Fruit fly (Drosophila melanogaster) whole organism, embryonic: Measurements from ENCODE around the gene CG5715.

Experiments
- Adf1 ChIP-seq: fragments of 200-800 bp; sonication (Bioruptor generic); IDR thresholded peaks from 2 replicates; pipeline ENCODE4 v1.3.6; 2022; ENCODE audit warnings: missing biosample characterization, missing genetic modification characterization
- B-H1 ChIP-seq: fragments of 200-800 bp; sonication (Bioruptor generic); IDR thresholded peaks from 3 replicates; pipeline ENCODE4 v1.3.6; 2022; ENCODE audit warnings: missing biosample characterization, missing genetic modification characterization
- B-H2 ChIP-seq: fragments of 200-800 bp; sonication (Bioruptor generic); optimal IDR thresholded peaks from 2 replicates; lab custom pipeline; 2018; ENCODE audit warnings: missing biosample characterization, mild to moderate bottlenecking, missing genetic modification characterization
- Bgb ChIP-seq: fragments of 200-800 bp; sonication (Bioruptor generic); IDR thresholded peaks from 2 replicates; pipeline ENCODE4 v1.3.6; 2022; ENCODE audit warnings: missing biosample characterization, missing genetic modification characterization; ENCODE audit not compliant: partially characterized antibody
- Bteb2 ChIP-seq: fragments of 200-800 bp; sonication (Bioruptor generic); optimal IDR thresholded peaks from 2 replicates; lab custom pipeline; 2016; ENCODE audit warnings: missing biosample characterization, missing genetic modification characterization
- CG10431 ChIP-seq: fragments of 200-800 bp; sonication (Bioruptor generic); optimal IDR thresholded peaks from 3 replicates; lab custom pipeline; 2018; ENCODE audit warnings: missing biosample characterization, mild to moderate bottlenecking, missing genetic modification characterization
- CG10959 ChIP-seq: fragments of 200-800 bp; sonication (Bioruptor generic); IDR thresholded peaks from 2 replicates; pipeline ENCODE4 v1.3.6; 2022; ENCODE audit warnings: missing biosample characterization, missing genetic modification characterization
- CG12659 ChIP-seq: fragments of 200-800 bp; sonication (Bioruptor generic); optimal IDR thresholded peaks from 3 replicates; lab custom pipeline; 2017; ENCODE audit warnings: mild to moderate bottlenecking, missing biosample characterization, missing genetic modification reagents, missing genetic modification characterization
- CG14441 ChIP-seq: fragments of 200-800 bp; sonication (Bioruptor generic); IDR thresholded peaks from 2 replicates; pipeline ENCODE4 v1.3.6; 2022; ENCODE audit warnings: missing biosample characterization, missing genetic modification characterization
- CG14860 ChIP-seq: fragments of 200-800 bp; sonication (Bioruptor generic); IDR thresholded peaks from 3 replicates; pipeline ENCODE4 v1.3.6; 2022; ENCODE audit warnings: missing biosample characterization, missing genetic modification characterization; ENCODE audit not compliant: partially characterized antibody
- CG2202 ChIP-seq: fragments of 200-800 bp; sonication (Bioruptor generic); optimal IDR thresholded peaks from 2 replicates; lab custom pipeline; 2018; ENCODE audit warnings: missing biosample characterization, mild to moderate bottlenecking, missing genetic modification characterization
- CG2889 ChIP-seq: fragments of 200-800 bp; sonication (Bioruptor generic); IDR thresholded peaks from 3 replicates; pipeline ENCODE4 v1.3.6; 2022; ENCODE audit warnings: missing biosample characterization, missing genetic modification characterization
- CG32767 ChIP-seq: fragments of 200-800 bp; sonication (Bioruptor generic); IDR thresholded peaks from 2 replicates; pipeline ENCODE4 v1.3.6; 2022; ENCODE audit warnings: missing biosample characterization, missing genetic modification characterization
- CG3726 ChIP-seq: fragments of 200-800 bp; sonication (Bioruptor generic); IDR thresholded peaks from 3 replicates; pipeline ENCODE4, ENCODE4 v1.3.6; 2022; ENCODE audit warnings: missing biosample characterization, missing genetic modification characterization
- CG4282 ChIP-seq: fragments of 200-800 bp; sonication (Bioruptor generic); optimal IDR thresholded peaks from 2 replicates; lab custom pipeline; 2016; ENCODE audit warnings: missing biosample characterization, missing genetic modification characterization
- CG6813 ChIP-seq: fragments of 200-800 bp; sonication (Bioruptor generic); optimal IDR thresholded peaks from 2 replicates; lab custom pipeline; 2017; ENCODE audit warnings: missing biosample characterization, missing genetic modification characterization, mild to moderate bottlenecking, moderate library complexity, missing genetic modification reagents
- CG7357 ChIP-seq: fragments of 200-800 bp; sonication (Bioruptor generic); IDR thresholded peaks from 3 replicates; pipeline ENCODE4 v1.3.6; 2022; ENCODE audit warnings: missing biosample characterization, missing genetic modification characterization
- CG7556 ChIP-seq: fragments of 200-800 bp; sonication (Bioruptor generic); optimal IDR thresholded peaks from 2 replicates; lab custom pipeline; 2017; ENCODE audit warnings: missing biosample characterization, mild to moderate bottlenecking, missing genetic modification characterization
- CG7987 ChIP-seq: fragments of 200-800 bp; sonication (Bioruptor generic); optimal IDR thresholded peaks from 2 replicates; lab custom pipeline; 2018; ENCODE audit warnings: missing biosample characterization, mild to moderate bottlenecking, missing genetic modification characterization, moderate library complexity
- CG8089 ChIP-seq: fragments of 200-800 bp; sonication (Bioruptor generic); optimal IDR thresholded peaks from 3 replicates; lab custom pipeline; 2016; ENCODE audit warnings: missing biosample characterization, missing genetic modification characterization
- CG8944 ChIP-seq: fragments of 200-800 bp; sonication (Bioruptor generic); optimal IDR thresholded peaks from 3 replicates; lab custom pipeline; 2016; ENCODE audit warnings: missing biosample characterization, missing genetic modification characterization
- CG9797 ChIP-seq: fragments of 200-800 bp; sonication (Bioruptor generic); optimal IDR thresholded peaks from 3 replicates; lab custom pipeline; 2018; ENCODE audit warnings: missing biosample characterization, mild to moderate bottlenecking, missing genetic modification characterization
- D ChIP-seq, 2 experiments: fragments of 200-800 bp in 1 of 2; fragments of >200 bp in 1 of 2; sonication (Bioruptor generic) in 1 of 2; optimal IDR thresholded peaks; 2 replicates in 1 of 2; 3 replicates in 1 of 2; lab custom pipeline; 2017; ENCODE audit warnings: mild to moderate bottlenecking in 1 of 2, missing biosample characterization in 1 of 2, missing genetic modification characterization in 1 of 2, missing genetic modification reagents in 1 of 2
- D19A ChIP-seq: fragments of 200-800 bp; optimal IDR thresholded peaks from 3 replicates; lab custom pipeline; 2019; ENCODE audit warnings: missing biosample characterization, mild to moderate bottlenecking, missing genetic modification characterization, moderate library complexity
- Dek ChIP-seq: fragments of 200-800 bp; sonication (Bioruptor generic); optimal IDR thresholded peaks from 3 replicates; lab custom pipeline; 2019; ENCODE audit warnings: missing biosample characterization, mild to moderate bottlenecking, missing genetic modification characterization, moderate library complexity
- Doc2 ChIP-seq: fragments of 200-800 bp; sonication (Bioruptor generic); IDR thresholded peaks from 2 replicates; pipeline ENCODE4 v1.3.6; 2022; ENCODE audit warnings: missing biosample characterization, missing genetic modification characterization
- Elba2 ChIP-seq: fragments of 200-800 bp; sonication (Bioruptor generic); optimal IDR thresholded peaks from 3 replicates; lab custom pipeline; 2016; ENCODE audit warnings: missing biosample characterization, missing genetic modification characterization
- Mad ChIP-seq: fragments of 200-800 bp; sonication (Bioruptor generic); optimal IDR thresholded peaks from 2 replicates; lab custom pipeline; 2016; ENCODE audit warnings: missing biosample characterization, missing genetic modification characterization
- NfI ChIP-seq: fragments of 200-800 bp; sonication (Bioruptor generic); optimal IDR thresholded peaks from 3 replicates; lab custom pipeline; 2018; ENCODE audit warnings: missing biosample characterization, mild to moderate bottlenecking, missing genetic modification characterization, moderate library complexity
- Ptx1 ChIP-seq: fragments of 200-800 bp; sonication (Bioruptor generic); IDR thresholded peaks from 2 replicates; pipeline ENCODE4 v1.3.6; 2022; ENCODE audit warnings: missing biosample characterization, missing genetic modification characterization
- Tbp ChIP-seq: fragments of >200 bp; optimal IDR thresholded peaks from 2 replicates; lab custom pipeline; 2018; ENCODE audit warnings: missing biosample characterization, missing genetic modification characterization
- cad ChIP-seq: fragments of >200 bp; optimal IDR thresholded peaks from 2 replicates; lab custom pipeline; 2017; ENCODE audit warnings: missing biosample characterization, missing genetic modification characterization
- cas ChIP-seq: fragments of 200-800 bp; sonication (Bioruptor generic); IDR thresholded peaks from 2 replicates; pipeline ENCODE4 v1.3.6; 2022; ENCODE audit warnings: missing biosample characterization, missing genetic modification characterization
- chn ChIP-seq: fragments of 200-800 bp; sonication (Bioruptor generic); optimal IDR thresholded peaks from 2 replicates; lab custom pipeline; 2016; ENCODE audit warnings: missing biosample characterization, missing genetic modification characterization
- cwo ChIP-seq: fragments of 200-800 bp; sonication (Bioruptor generic); optimal IDR thresholded peaks from 3 replicates; lab custom pipeline; 2017; ENCODE audit warnings: missing biosample characterization, missing genetic modification characterization, mild to moderate bottlenecking, moderate library complexity, missing genetic modification reagents
- dm ChIP-seq: fragments of 200-800 bp; sonication (Bioruptor generic); optimal IDR thresholded peaks from 3 replicates; lab custom pipeline; 2016; ENCODE audit warnings: missing biosample characterization, missing genetic modification characterization
- fu2 ChIP-seq: fragments of 200-800 bp; sonication (Bioruptor generic); optimal IDR thresholded peaks from 2 replicates; lab custom pipeline; 2016; ENCODE audit warnings: missing biosample characterization, missing genetic modification characterization
- grn ChIP-seq: fragments of 200-800 bp; sonication (Bioruptor generic); optimal IDR thresholded peaks from 3 replicates; lab custom pipeline; 2017; ENCODE audit warnings: missing biosample characterization, missing genetic modification characterization
- hkb ChIP-seq, 2 experiments: fragments of 200-800 bp in 1 of 2; fragments of >200 bp in 1 of 2; sonication (Bioruptor generic) in 1 of 2; IDR thresholded peaks in 1 of 2; optimal IDR thresholded peaks in 1 of 2; 2 replicates each; pipeline versions ENCODE4 v1.3.6 to Lab custom; 2017 to 2022; ENCODE audit warnings: missing biosample characterization in 1 of 2, missing genetic modification characterization in 1 of 2
- lilli ChIP-seq: fragments of 200-800 bp; sonication (Bioruptor generic); optimal IDR thresholded peaks from 3 replicates; lab custom pipeline; 2016; ENCODE audit warnings: missing biosample characterization, missing genetic modification characterization
- mam ChIP-seq: fragments of 200-800 bp; sonication (Bioruptor generic); optimal IDR thresholded peaks from 3 replicates; lab custom pipeline; 2016; ENCODE audit warnings: missing biosample characterization, missing genetic modification characterization
- nau ChIP-seq: fragments of 200-800 bp; sonication (Bioruptor generic); optimal IDR thresholded peaks from 3 replicates; lab custom pipeline; 2017; ENCODE audit warnings: missing biosample characterization, mild to moderate bottlenecking, missing genetic modification characterization, missing genetic modification reagents
- pros ChIP-seq: fragments of 200-800 bp; sonication (Bioruptor generic); optimal IDR thresholded peaks from 3 replicates; lab custom pipeline; 2019; ENCODE audit warnings: missing biosample characterization, mild to moderate bottlenecking, missing genetic modification characterization, moderate library complexity
- pzg ChIP-seq: fragments of 200-800 bp; sonication (Bioruptor generic); optimal IDR thresholded peaks from 3 replicates; lab custom pipeline; 2018; ENCODE audit warnings: missing biosample characterization, mild to moderate bottlenecking, missing genetic modification characterization, moderate library complexity
- sisA ChIP-seq: fragments of 200-800 bp; sonication (Bioruptor generic); IDR thresholded peaks from 2 replicates; pipeline ENCODE4 v1.3.6; 2022; ENCODE audit warnings: missing biosample characterization, missing genetic modification characterization
- so ChIP-seq: fragments of 200-800 bp; sonication (Bioruptor generic); IDR thresholded peaks from 3 replicates; pipeline ENCODE4 v1.3.6; 2022; ENCODE audit warnings: missing biosample characterization, missing genetic modification characterization
- tap ChIP-seq: fragments of 200-800 bp; optimal IDR thresholded peaks from 3 replicates; lab custom pipeline; 2019; ENCODE audit warnings: missing biosample characterization, mild to moderate bottlenecking, missing genetic modification characterization, moderate library complexity
- tin ChIP-seq: fragments of 200-800 bp; sonication (Bioruptor generic); optimal IDR thresholded peaks from 3 replicates; lab custom pipeline; 2016; ENCODE audit warnings: missing biosample characterization, missing genetic modification characterization

CG5715 gene

DNA sequence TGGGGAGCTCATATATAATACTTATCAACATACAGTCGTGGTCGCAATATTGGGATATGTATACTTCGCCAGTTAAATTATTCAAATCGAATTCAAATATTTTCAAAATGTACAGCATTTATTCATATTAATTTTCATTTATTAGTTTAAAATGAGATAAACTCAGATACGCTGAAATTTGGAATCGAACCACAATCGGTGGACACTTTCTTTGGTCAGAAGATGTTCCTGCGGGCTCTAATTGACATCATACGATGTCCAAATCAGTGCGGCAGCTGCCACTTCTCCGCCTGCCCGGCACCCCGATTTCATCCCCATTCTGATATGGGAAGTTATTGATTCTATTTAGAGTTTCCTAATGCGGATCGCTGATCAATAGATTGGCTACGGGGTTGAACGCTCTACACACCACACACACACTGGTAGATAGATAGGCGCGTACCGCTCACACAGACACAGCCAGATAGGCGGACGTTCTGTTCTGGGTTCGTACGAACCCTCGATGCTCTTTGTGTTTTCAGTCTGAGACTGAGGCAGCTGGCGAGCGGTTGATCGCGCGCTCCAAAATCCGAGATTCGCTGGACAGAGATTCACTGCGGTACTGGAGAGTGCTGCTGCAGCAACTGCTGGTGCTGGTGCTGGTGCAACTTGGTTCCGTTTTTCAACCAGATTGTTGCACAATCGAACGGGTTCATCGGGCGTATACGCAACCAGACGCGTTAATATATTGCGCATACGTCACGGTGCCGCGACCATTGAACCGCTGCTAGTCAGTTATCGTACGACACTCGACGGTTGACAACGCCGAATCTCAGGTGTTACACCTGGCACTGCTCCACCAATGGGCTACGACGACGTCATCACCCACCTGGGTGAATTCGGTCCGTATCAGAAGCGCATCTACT, 17.8 kb downstream of the CG5715 start, which contains the start of gene Orct (continued):
- TF ChIP-seq CG6813 (GFP tag; lab: Kevin White, UChicago) (peak; percentile 51), Ptx1 (GFP tag; lab: Robert Waterston, UW) (peak; percentile 75), Mad (no peak), B-H2 (GFP tag; lab: Kevin White, UChicago) (peak; percentile 59), CG8944 (peak; percentile 32), Dek (tag; lab: Kevin White, UChicago) (peak; percentile 78), CG7987 (GFP tag; lab: Kevin White, UChicago) (peak; percentile 43), tap (tag; lab: Kevin White, UChicago) (peak; percentile 77), CG3726 (GFP tag; lab: Robert Waterston, UW) (0 out of 3 replicates have a peak, but pooled peaks have one; percentile 15), Elba2 (GFP tag; lab: Kevin White, UChicago) (no peak), lilli (GFP tag; lab: Kevin White, UChicago) (peak; percentile 78), D (optimal IDR thresholded peaks at IDR 0.05; lab: Kevin White, UChicago) (no peak), D (GFP tag; optimal IDR thresholded peaks at IDR 0.05; lab: Kevin White, UChicago) (peak; percentile 33), CG12659 (GFP tag; lab: Kevin White, UChicago) (peak; percentile 79), CG7357 (GFP tag; lab: Robert Waterston, UW) (0 out of 3 replicates have a peak, but pooled peaks have one; percentile 42), cwo (GFP tag; lab: Kevin White, UChicago) (peak; percentile 63), mam (peak; percentile 76), Adf1 (GFP tag; lab: Robert Waterston, UW) (peak; percentile 45; the same call in 1 of the 2 replicates), chn (GFP tag; lab: Kevin White, UChicago) (peak; percentile 2), hkb (optimal IDR thresholded peaks at IDR 0.05; lab: Kevin White, UChicago) (no peak), hkb (GFP tag; IDR thresholded peaks at IDR 0.05; lab: Robert Waterston, UW) (peak; percentile 64), CG7556 (GFP tag; lab: Kevin White, UChicago) (peak; percentile 88), CG9797 (GFP tag; lab: Kevin White, UChicago) (no peak), cad (GFP tag; lab: Kevin White, UChicago) (no peak), CG2889 (GFP tag; lab: Robert Waterston, UW) (0 out of 3 replicates have a peak, but pooled peaks have one; percentile 61), CG14441 (GFP tag; lab: Robert Waterston, UW) (peak; percentile 58), Tbp (GFP tag; lab: Kevin White, UChicago) (no peak), pros (GFP tag; lab: Kevin White, UChicago) (peak; percentile 65), grn (GFP tag; lab: Kevin White, UChicago) (peak; percentile 59), D19A (tag; lab: Kevin White, UChicago) (peak; percentile 85), tin (GFP tag; lab: Kevin White, UChicago) (peak; percentile 52), nau (GFP tag; lab: Kevin White, UChicago) (peak; percentile 78), pzg (GFP tag; lab: Kevin White, UChicago) (no peak), so (GFP tag; lab: Robert Waterston, UW) (peak; percentile 15; the same call in 1 of the 3 replicates), fu2 (peak; percentile 65), B-H1 (peak; percentile 52; the same call in 2 of the 3 replicates), cas (GFP tag; lab: Robert Waterston, UW) (no peak), CG2202 (no peak), CG32767 (GFP tag; lab: Robert Waterston, UW) (no peak), CG10431 (GFP tag; lab: Kevin White, UChicago) (peak; percentile 23), Doc2 (no peak), CG10959 (GFP tag; lab: Robert Waterston, UW) (no peak), Bgb (GFP tag; lab: Robert Waterston, UW) (peak; percentile 30; the same call in 1 of the 2 replicates), CG4282 (GFP tag; lab: Kevin White, UChicago) (no peak), CG14860 (GFP tag; lab: Robert Waterston, UW) (no peak), dm (GFP tag; lab: Kevin White, UChicago) (peak; percentile 68), sisA (GFP tag; lab: Robert Waterston, UW) (peak; percentile 44), Bteb2 (GFP tag; lab: Kevin White, UChicago) (peak; percentile 56), CG8089 (GFP tag; lab: Kevin White, UChicago) (peak; percentile 27), NfI (GFP tag; lab: Kevin White, UChicago) (peak; percentile 75)
